Worm (Caenorhabditis elegans): ENCODE measurements around the gene clc-20.

- TF ChIP-seq snpc-4 (tag; optimal IDR thresholded peaks at IDR 0.05) (no peak), elt-3 (tag; optimal IDR thresholded peaks at IDR 0.05) (no peak)
Measured at ce11 chrIII:825256-825655, 47.1 kb upstream of the clc-20 start.
